Worm (Caenorhabditis elegans) whole organism, L3 larva: ENCODE results near the gene delm-1.
A peak's percentile ranks its signal among the peaks of the same experiment; 100 is the strongest.

Experiments used
- R02D3.7 ChIP-seq: fragments of 150-350 bp; optimal IDR thresholded peaks from 2 replicates; lab custom pipeline; 2014; ENCODE audit warnings: missing biosample characterization, missing genetic modification characterization
- ama-1 ChIP-seq: fragments of 150-350 bp; optimal IDR thresholded peaks from 2 replicates; lab custom pipeline; 2018
- ceh-9 ChIP-seq: sonication (generic microtip); optimal IDR thresholded peaks from 2 replicates; lab custom pipeline; 2018; ENCODE audit warnings: missing biosample characterization, missing genetic modification characterization
- egl-27 ChIP-seq: sonication (generic microtip); optimal IDR thresholded peaks from 4 replicates; lab custom pipeline; 2017; ENCODE audit warnings: missing biosample characterization, missing genetic modification reagents, missing genetic modification characterization
- egl-5 ChIP-seq: fragments of 150-350 bp; optimal IDR thresholded peaks from 2 replicates; lab custom pipeline; 2017; ENCODE audit warnings: missing biosample characterization, missing genetic modification reagents, missing genetic modification characterization, inconsistent platforms
- elt-1 ChIP-seq: fragments of 150-350 bp; optimal IDR thresholded peaks from 2 replicates; lab custom pipeline; 2014; ENCODE audit warnings: missing biosample characterization, missing genetic modification characterization
- elt-3 ChIP-seq, 3 experiments: fragments of 150-350 bp in 1 of 3; sonication (generic microtip) in 2 of 3; optimal IDR thresholded peaks; 2 replicates in 2 of 3; 4 replicates in 1 of 3; lab custom pipeline; 2014 to 2017; ENCODE audit warnings: missing biosample characterization in 3 of 3, missing genetic modification characterization in 3 of 3
- fkh-10 ChIP-seq: sonication (generic microtip); optimal IDR thresholded peaks from 2 replicates; lab custom pipeline; 2017; ENCODE audit warnings: missing biosample characterization, missing genetic modification reagents, missing genetic modification characterization
- fkh-2 ChIP-seq: fragments of 150-350 bp; optimal IDR thresholded peaks from 2 replicates; lab custom pipeline; 2014; ENCODE audit warnings: missing biosample characterization, missing genetic modification reagents, missing genetic modification characterization
- hmg-11 ChIP-seq: sonication (generic microtip); optimal IDR thresholded peaks from 2 replicates; lab custom pipeline; 2016; ENCODE audit warnings: missing genetic modification characterization, missing compliant biosample characterization
- jun-1 ChIP-seq: fragments of 150-350 bp; optimal IDR thresholded peaks from 2 replicates; lab custom pipeline; 2014; ENCODE audit warnings: missing biosample characterization, missing genetic modification reagents, missing genetic modification characterization
- mdl-1 ChIP-seq: fragments of 150-350 bp; optimal IDR thresholded peaks from 2 replicates; lab custom pipeline; 2014; ENCODE audit warnings: missing biosample characterization, missing genetic modification characterization
- nfya-1 ChIP-seq: sonication (generic microtip); optimal IDR thresholded peaks from 2 replicates; lab custom pipeline; 2017; ENCODE audit warnings: missing genetic modification characterization, mild to moderate bottlenecking, missing compliant biosample characterization, antibody characterized with exemption, moderate library complexity; ENCODE audit not compliant: insufficient read depth
- nhr-23 ChIP-seq: fragments of 150-350 bp; optimal IDR thresholded peaks from 2 replicates; lab custom pipeline; 2014; ENCODE audit warnings: missing biosample characterization, missing genetic modification reagents, missing genetic modification characterization
- nhr-237 ChIP-seq: fragments of 150-350 bp; optimal IDR thresholded peaks from 2 replicates; lab custom pipeline; 2014; ENCODE audit warnings: missing biosample characterization, missing genetic modification characterization
- nhr-25 ChIP-seq: sonication (generic microtip); optimal IDR thresholded peaks from 2 replicates; lab custom pipeline; 2017; ENCODE audit warnings: missing biosample characterization, missing genetic modification characterization
- nhr-76 ChIP-seq: fragments of 150-350 bp; sonication (generic microtip); optimal IDR thresholded peaks from 5 replicates; lab custom pipeline; 2014; ENCODE audit warnings: missing biosample characterization, missing genetic modification characterization
- nhr-77 ChIP-seq: fragments of 150-350 bp; optimal IDR thresholded peaks from 2 replicates; lab custom pipeline; 2014; ENCODE audit warnings: missing biosample characterization, missing genetic modification characterization
- pha-4 ChIP-seq: fragments of 150-350 bp; optimal IDR thresholded peaks from 2 replicates; lab custom pipeline; 2014; ENCODE audit warnings: missing biosample characterization, missing genetic modification reagents, missing genetic modification characterization
- pqm-1 ChIP-seq: fragments of 150-350 bp; optimal IDR thresholded peaks from 2 replicates; lab custom pipeline; 2017; ENCODE audit warnings: missing biosample characterization, missing genetic modification characterization, inconsistent platforms
- skn-1 ChIP-seq: fragments of 150-350 bp; optimal IDR thresholded peaks from 2 replicates; lab custom pipeline; 2014; ENCODE audit warnings: missing biosample characterization, missing genetic modification characterization
- zag-1 ChIP-seq: fragments of 150-350 bp; optimal IDR thresholded peaks from 2 replicates; lab custom pipeline; 2014; ENCODE audit warnings: missing biosample characterization, missing genetic modification characterization
- ztf-11 ChIP-seq: fragments of 150-350 bp; optimal IDR thresholded peaks from 2 replicates; lab custom pipeline; 2014; ENCODE audit warnings: missing biosample characterization, missing genetic modification characterization
- ztf-4 ChIP-seq: fragments of 150-350 bp; optimal IDR thresholded peaks from 2 replicates; lab custom pipeline; 2014; ENCODE audit warnings: missing biosample characterization, missing genetic modification characterization

delm-1 gene

ce11 chrIV:9093932-9094331, 41.3 kb downstream of the delm-1 start, which contains the start of gene lpl-1:
lpl-1 (minus strand) TSS chrIV:9094032.
- no peak for TF ChIP-seq fkh-10 (GFP tag; lab: Kevin White, UChicago)
- TF ChIP-seq mdl-1 (tag; lab: Kevin White, UChicago), result no peak
- TF ChIP-seq nhr-25 (tag; lab: Kevin White, UChicago), result no peak
- TF ChIP-seq R02D3.7 (tag; lab: Kevin White, UChicago), result no peak
- TF ChIP-seq hmg-11 (tag; lab: Kevin White, UChicago), result no peak
- no peak for TF ChIP-seq nhr-76 (tag; lab: Kevin White, UChicago)

- no peak for TF ChIP-seq nhr-237 (tag; lab: Kevin White, UChicago)
- no peak for TF ChIP-seq pqm-1 (tag; lab: Kevin White, UChicago)
- TF ChIP-seq jun-1, result no peak
- TF ChIP-seq nfya-1, result peak; percentile 8
- no peak for TF ChIP-seq nhr-23 (tag; lab: Kevin White, UChicago)
- no peak for TF ChIP-seq nhr-77 (tag; lab: Kevin White, UChicago)
- peak; percentile 82 for TF ChIP-seq fkh-10 (GFP tag; lab: Kevin White, UChicago)
- no peak for TF ChIP-seq pha-4
- TF ChIP-seq egl-27 (tag; lab: Kevin White, UChicago), result no peak
- no peak for TF ChIP-seq ceh-9 (tag; lab: Kevin White, UChicago)
- TF ChIP-seq skn-1 (tag; lab: Kevin White, UChicago), result no peak
- no peak for TF ChIP-seq fkh-2 (tag; lab: Kevin White, UChicago)
- no peak for TF ChIP-seq elt-3 (tag; optimal IDR thresholded peaks at IDR 0.05; lab: Kevin White, UChicago)
- no peak for TF ChIP-seq ztf-4 (tag; lab: Kevin White, UChicago)
- no peak for TF ChIP-seq elt-1
Observed at ce11 chrIV:9092011-9092410, 43.3 kb downstream of the delm-1 start.

ce11 chrIV:9090538-9091195, 44.6 kb downstream of the delm-1 start:
- TF ChIP-seq nhr-25 (tag; lab: Kevin White, UChicago), result peak; percentile 42
- no peak for TF ChIP-seq zag-1 (tag; lab: Kevin White, UChicago)
- peak; percentile 12 for TF ChIP-seq elt-1
- peak; percentile 6 for TF ChIP-seq ama-1
- TF ChIP-seq, all 47 proteins: peak for 3

ce11 chrIV:9088294-9088693, 47.0 kb downstream of the delm-1 start, which contains the start of gene msa-1:
msa-1 (plus strand) TSS chrIV:9088594.
- no peak for TF ChIP-seq ztf-11 (tag; lab: Kevin White, UChicago)
- TF ChIP-seq egl-5 (tag; lab: Kevin White, UChicago), result peak; percentile 2
- TF ChIP-seq, all 47 proteins: peak for 1
